Fruit fly (Drosophila melanogaster) whole organism, prepupa: ENCODE measurements around the gene CG34308.
A peak's percentile ranks its signal among the peaks of the same experiment; 100 is the strongest.

ENCODE experiments used
- Blimp-1 ChIP-seq: fragments of 200-800 bp; sonication (Bioruptor generic); optimal IDR thresholded peaks from 3 replicates; lab custom pipeline; 2017; ENCODE audit warnings: missing biosample characterization, missing genetic modification characterization, mild to moderate bottlenecking, moderate library complexity, missing genetic modification reagents
- CG10631 ChIP-seq: fragments of 200-800 bp; sonication (Bioruptor generic); optimal IDR thresholded peaks from 2 replicates; lab custom pipeline; 2016; ENCODE audit warnings: missing biosample characterization, missing genetic modification characterization
- CG15336 ChIP-seq: fragments of 200-800 bp; sonication (Bioruptor generic); IDR thresholded peaks from 2 replicates; pipeline ENCODE4 v1.3.6; 2022; ENCODE audit warnings: missing biosample characterization, missing genetic modification characterization
- CG1621 ChIP-seq: fragments of 200-800 bp; sonication (Bioruptor generic); optimal IDR thresholded peaks from 3 replicates; lab custom pipeline; 2018; ENCODE audit warnings: missing biosample characterization, mild to moderate bottlenecking, missing genetic modification characterization
- CG16779 ChIP-seq: fragments of 200-800 bp; sonication (Bioruptor generic); optimal IDR thresholded peaks from 3 replicates; lab custom pipeline; 2017; ENCODE audit warnings: missing biosample characterization, mild to moderate bottlenecking, missing genetic modification characterization
- CG31627 ChIP-seq: fragments of 200-800 bp; sonication (Bioruptor generic); optimal IDR thresholded peaks from 3 replicates; lab custom pipeline; 2016; ENCODE audit warnings: missing biosample characterization, missing genetic modification characterization
- CG32006 ChIP-seq: fragments of 200-800 bp; sonication (Bioruptor generic); optimal IDR thresholded peaks from 3 replicates; lab custom pipeline; 2017; ENCODE audit warnings: missing biosample characterization, mild to moderate bottlenecking, missing genetic modification characterization
- CG34406 ChIP-seq: fragments of 200-800 bp; sonication (Bioruptor generic); optimal IDR thresholded peaks from 3 replicates; lab custom pipeline; 2016; ENCODE audit warnings: missing biosample characterization, missing genetic modification characterization
- CG3919 ChIP-seq: fragments of 200-800 bp; sonication (Bioruptor generic); optimal IDR thresholded peaks from 3 replicates; lab custom pipeline; 2016; ENCODE audit warnings: missing biosample characterization, missing genetic modification characterization
- CG6276 ChIP-seq: fragments of 200-800 bp; sonication (Bioruptor generic); optimal IDR thresholded peaks from 2 replicates; lab custom pipeline; 2017; ENCODE audit warnings: missing biosample characterization, mild to moderate bottlenecking, missing genetic modification characterization
- CG8119 ChIP-seq: fragments of 200-800 bp; sonication (Bioruptor generic); IDR thresholded peaks from 3 replicates; pipeline ENCODE4 v1.3.6; 2022; ENCODE audit warnings: missing biosample characterization, missing genetic modification characterization
- CG8319 ChIP-seq: fragments of 200-800 bp; sonication (Bioruptor generic); optimal IDR thresholded peaks from 3 replicates; lab custom pipeline; 2016; ENCODE audit warnings: missing biosample characterization, missing genetic modification characterization
- CG8632 ChIP-seq: fragments of 200-800 bp; sonication (Bioruptor generic); optimal IDR thresholded peaks from 3 replicates; lab custom pipeline; 2016; ENCODE audit warnings: missing biosample characterization, missing genetic modification characterization
- Eip78C ChIP-seq: fragments of 200-800 bp; sonication (Bioruptor generic); peaks from one replicate; lab custom pipeline; 2016; ENCODE audit warnings: missing biosample characterization, missing genetic modification characterization
- Eip93F ChIP-seq: fragments of 200-800 bp; sonication (Bioruptor generic); optimal IDR thresholded peaks from 2 replicates; lab custom pipeline; 2016; ENCODE audit warnings: missing biosample characterization, mild to moderate bottlenecking, missing genetic modification characterization
- Ets96B ChIP-seq: fragments of 200-800 bp; optimal IDR thresholded peaks from 2 replicates; lab custom pipeline; 2019; ENCODE audit warnings: missing biosample characterization, mild to moderate bottlenecking, missing genetic modification characterization, moderate library complexity
- Gug ChIP-seq: fragments of 200-800 bp; sonication (Bioruptor generic); IDR thresholded peaks from 2 replicates; pipeline ENCODE4 v1.3.6; 2022; ENCODE audit warnings: missing biosample characterization, missing genetic modification characterization
- Hr39 ChIP-seq: fragments of 200-800 bp; sonication (Bioruptor generic); optimal IDR thresholded peaks from 2 replicates; lab custom pipeline; 2016; ENCODE audit warnings: missing biosample characterization, missing genetic modification characterization
- Hr4 ChIP-seq: fragments of 200-800 bp; sonication (Bioruptor generic); optimal IDR thresholded peaks from 3 replicates; lab custom pipeline; 2016; ENCODE audit warnings: missing biosample characterization, missing genetic modification characterization
- Lpt ChIP-seq: fragments of 200-800 bp; sonication (Bioruptor generic); optimal IDR thresholded peaks from 3 replicates; lab custom pipeline; 2016; ENCODE audit warnings: missing biosample characterization, missing genetic modification characterization
- achi ChIP-seq: fragments of 200-800 bp; sonication (Bioruptor generic); optimal IDR thresholded peaks from 3 replicates; lab custom pipeline; 2016; ENCODE audit warnings: missing biosample characterization, missing genetic modification characterization
- acj6 ChIP-seq: fragments of 200-800 bp; sonication (Bioruptor generic); optimal IDR thresholded peaks from 3 replicates; lab custom pipeline; 2016; ENCODE audit warnings: missing biosample characterization, missing genetic modification characterization
- dac ChIP-seq: fragments of 200-800 bp; sonication (Bioruptor generic); optimal IDR thresholded peaks from 2 replicates; lab custom pipeline; 2017; ENCODE audit warnings: missing biosample characterization, mild to moderate bottlenecking, missing genetic modification characterization
- dsx ChIP-seq: fragments of 200-800 bp; optimal IDR thresholded peaks from 3 replicates; lab custom pipeline; 2019; ENCODE audit warnings: missing biosample characterization, mild to moderate bottlenecking, missing genetic modification characterization, moderate library complexity; ENCODE audit not compliant: poor library complexity, severe bottlenecking
- fd59A ChIP-seq: fragments of 200-800 bp; sonication (Bioruptor generic); optimal IDR thresholded peaks from 2 replicates; lab custom pipeline; 2017; ENCODE audit warnings: missing biosample characterization, mild to moderate bottlenecking, missing genetic modification characterization, missing genetic modification reagents
- lz ChIP-seq: fragments of 200-800 bp; sonication (Bioruptor generic); optimal IDR thresholded peaks from 3 replicates; lab custom pipeline; 2016; ENCODE audit warnings: missing biosample characterization, missing genetic modification characterization
- net ChIP-seq: fragments of 200-800 bp; sonication (Bioruptor generic); optimal IDR thresholded peaks from 3 replicates; lab custom pipeline; 2016; ENCODE audit warnings: missing biosample characterization, missing genetic modification characterization
- pdm3 ChIP-seq: fragments of 200-800 bp; sonication (Bioruptor generic); optimal IDR thresholded peaks from 3 replicates; lab custom pipeline; 2016; ENCODE audit warnings: missing biosample characterization, missing genetic modification characterization
- salr ChIP-seq, 2 experiments: fragments of 200-800 bp; sonication (Bioruptor generic); optimal IDR thresholded peaks; 3 replicates each; lab custom pipeline; 2016 to 2018; ENCODE audit warnings: missing biosample characterization in 2 of 2, missing genetic modification characterization in 2 of 2, mild to moderate bottlenecking in 1 of 2
- vri ChIP-seq: fragments of 200-800 bp; sonication (Bioruptor generic); optimal IDR thresholded peaks from 3 replicates; lab custom pipeline; 2016; ENCODE audit warnings: missing biosample characterization, mild to moderate bottlenecking, missing genetic modification characterization

The CG34308 gene

dm6 chr3R:13070011-13070619 is 18.9 kb upstream of the CG34308 start:
- no peak for TF ChIP-seq Hr4 (GFP tag; lab: Kevin White, UChicago)
- no peak for TF ChIP-seq CG3919 (GFP tag; lab: Kevin White, UChicago)
- TF ChIP-seq CG34406 (GFP tag; lab: Kevin White, UChicago): no peak
- TF ChIP-seq Eip93F: no peak

dm6 chr3R:13072052-13072451 is 17.0 kb upstream of the CG34308 start:
- no peak for TF ChIP-seq Gug (GFP tag; lab: Robert Waterston, UW)

- TF ChIP-seq fd59A (GFP tag; lab: Kevin White, UChicago) (no peak), dac (GFP tag; lab: Kevin White, UChicago) (no peak), Blimp-1 (GFP tag; lab: Kevin White, UChicago) (no peak), CG8632 (GFP tag; lab: Kevin White, UChicago) (no peak), Eip78C (GFP tag; lab: Kevin White, UChicago) (peak; percentile 3), acj6 (GFP tag; lab: Kevin White, UChicago) (no peak), CG15336 (GFP tag; lab: Robert Waterston, UW) (no peak), CG16779 (no peak), Eip93F (no peak)
Measured at dm6 chr3R:13073174-13073573, 15.9 kb upstream of the CG34308 start.

- no peak for TF ChIP-seq fd59A (GFP tag; lab: Kevin White, UChicago)
- no peak for TF ChIP-seq Ets96B (tag; lab: Kevin White, UChicago)
- no peak for TF ChIP-seq CG15336 (GFP tag; lab: Robert Waterston, UW)
- TF ChIP-seq CG8119 (GFP tag; lab: Robert Waterston, UW): no peak
- no peak for TF ChIP-seq Hr39 (GFP tag; lab: Kevin White, UChicago)
- TF ChIP-seq CG1621 (tag; lab: Kevin White, UChicago): no peak
- no peak for TF ChIP-seq achi (GFP tag; lab: Kevin White, UChicago)
- TF ChIP-seq CG10631: no peak
- TF ChIP-seq CG8319 (GFP tag; lab: Kevin White, UChicago): no peak
- TF ChIP-seq Eip93F: no peak
- TF ChIP-seq salr (GFP tag; optimal IDR thresholded peaks at IDR 0.05; lab: Kevin White, UChicago): no peak
- no peak for TF ChIP-seq CG32006 (GFP tag; lab: Kevin White, UChicago)
- TF ChIP-seq CG6276 (GFP tag; lab: Kevin White, UChicago): no peak
Measured at dm6 chr3R:13074588-13074987, 14.5 kb upstream of the CG34308 start.

dm6 chr3R:13075728-13076127 is 13.3 kb upstream of the CG34308 start:
- TF ChIP-seq CG16779 (no peak), Blimp-1 (GFP tag; lab: Kevin White, UChicago) (no peak), pdm3 (GFP tag; lab: Kevin White, UChicago) (no peak)

dm6 chr3R:13077262-13077661 is 11.8 kb upstream of the CG34308 start:
- TF ChIP-seq CG8119 (GFP tag; lab: Robert Waterston, UW) (no peak), pdm3 (GFP tag; lab: Kevin White, UChicago) (no peak), CG16779 (no peak), vri (GFP tag; lab: Kevin White, UChicago) (no peak), CG31627 (GFP tag; lab: Kevin White, UChicago) (no peak), Lpt (GFP tag; lab: Kevin White, UChicago) (no peak), CG10631 (no peak), lz (no peak), dsx (GFP tag; lab: Kevin White, UChicago) (no peak), net (GFP tag; lab: Kevin White, UChicago) (no peak), fd59A (GFP tag; lab: Kevin White, UChicago) (no peak)
- TF ChIP-seq, all 60 proteins: peak for 0
